Fruit fly (Drosophila melanogaster) whole organism, embryonic: ENCODE results near the gene CG42512.
A peak's percentile ranks its signal among the peaks of the same experiment; 100 is the strongest.

Source experiments
- Adf1 ChIP-seq: fragments of 200-800 bp; sonication (Bioruptor generic); IDR thresholded peaks from 2 replicates; pipeline ENCODE4 v1.3.6; 2022; ENCODE audit warnings: missing biosample characterization, missing genetic modification characterization
- Bteb2 ChIP-seq: fragments of 200-800 bp; sonication (Bioruptor generic); optimal IDR thresholded peaks from 2 replicates; lab custom pipeline; 2016; ENCODE audit warnings: missing biosample characterization, missing genetic modification characterization
- CG10274 ChIP-seq: fragments of 200-800 bp; sonication (Bioruptor generic); optimal IDR thresholded peaks from 3 replicates; lab custom pipeline; 2017; ENCODE audit warnings: missing biosample characterization, mild to moderate bottlenecking, missing genetic modification characterization
- CG10321 ChIP-seq: fragments of 200-800 bp; sonication (Bioruptor generic); IDR thresholded peaks from 2 replicates; pipeline ENCODE4 v1.3.6; 2022; ENCODE audit warnings: missing biosample characterization, missing genetic modification characterization
- CG1233 ChIP-seq: fragments of 200-800 bp; sonication (Bioruptor generic); optimal IDR thresholded peaks from 4 replicates; lab custom pipeline; 2018; ENCODE audit warnings: missing biosample characterization, mild to moderate bottlenecking, missing genetic modification characterization
- CG12744 ChIP-seq: fragments of 200-800 bp; sonication (Bioruptor generic); optimal IDR thresholded peaks from 2 replicates; lab custom pipeline; 2016; ENCODE audit warnings: missing biosample characterization, missing genetic modification characterization
- CG17568 ChIP-seq: fragments of 200-800 bp; sonication (Bioruptor generic); optimal IDR thresholded peaks from 2 replicates; lab custom pipeline; 2018; ENCODE audit warnings: missing biosample characterization, mild to moderate bottlenecking, missing genetic modification characterization, moderate library complexity
- CG18011 ChIP-seq: fragments of 200-800 bp; sonication (Bioruptor generic); optimal IDR thresholded peaks from 2 replicates; lab custom pipeline; 2017; ENCODE audit warnings: missing biosample characterization, missing genetic modification characterization, mild to moderate bottlenecking, moderate library complexity, missing genotype
- CG1832 ChIP-seq: fragments of 200-800 bp; sonication (Bioruptor generic); optimal IDR thresholded peaks from 2 replicates; lab custom pipeline; 2017; ENCODE audit warnings: missing biosample characterization, mild to moderate bottlenecking, missing genetic modification characterization, inconsistent platforms
- CG2199 ChIP-seq: fragments of 200-800 bp; sonication (Bioruptor generic); IDR thresholded peaks from 3 replicates; pipeline ENCODE4 v1.3.6; 2022; ENCODE audit warnings: missing biosample characterization, missing genetic modification characterization
- CG31365 ChIP-seq: fragments of 200-800 bp; sonication (Bioruptor generic); optimal IDR thresholded peaks from 2 replicates; lab custom pipeline; 2018; ENCODE audit warnings: missing biosample characterization, mild to moderate bottlenecking, missing genetic modification characterization
- CG3163 ChIP-seq: fragments of 200-800 bp; sonication (Bioruptor generic); optimal IDR thresholded peaks from 3 replicates; lab custom pipeline; 2016; ENCODE audit warnings: missing biosample characterization, missing genetic modification characterization
- CG3838 ChIP-seq: fragments of 200-800 bp; sonication (Bioruptor generic); optimal IDR thresholded peaks from 3 replicates; lab custom pipeline; 2016; ENCODE audit warnings: missing biosample characterization, missing genetic modification characterization
- CG4328 ChIP-seq: fragments of 200-800 bp; sonication (Bioruptor generic); optimal IDR thresholded peaks from 3 replicates; lab custom pipeline; 2017; ENCODE audit warnings: missing biosample characterization, missing genetic modification reagents, missing genetic modification characterization
- CG6683 ChIP-seq: fragments of 200-800 bp; sonication (Bioruptor generic); optimal IDR thresholded peaks from 2 replicates; lab custom pipeline; 2017; ENCODE audit warnings: missing biosample characterization, mild to moderate bottlenecking, missing genetic modification characterization, missing genetic modification reagents
- CG6689 ChIP-seq: fragments of 200-800 bp; sonication (Bioruptor generic); IDR thresholded peaks from 2 replicates; pipeline ENCODE4 v1.3.6; 2022; ENCODE audit warnings: missing biosample characterization, missing genetic modification characterization
- CG6791 ChIP-seq: fragments of 200-800 bp; sonication (Bioruptor generic); IDR thresholded peaks from 3 replicates; pipeline ENCODE4 v1.3.6; 2022; ENCODE audit warnings: missing biosample characterization, missing genetic modification characterization; ENCODE audit not compliant: partially characterized antibody
- CG8281 ChIP-seq: fragments of 200-800 bp; sonication (Bioruptor generic); optimal IDR thresholded peaks from 2 replicates; lab custom pipeline; 2018; ENCODE audit warnings: missing biosample characterization, mild to moderate bottlenecking, missing genetic modification characterization, moderate library complexity
- CG8290 ChIP-seq, 3 experiments: fragments of 200-800 bp; sonication (Bioruptor generic); optimal IDR thresholded peaks; 2 replicates each; lab custom pipeline; 2016 to 2019; ENCODE audit warnings: missing biosample characterization in 3 of 3, missing genetic modification characterization in 3 of 3, mild to moderate bottlenecking in 2 of 3, moderate library complexity in 1 of 3
- CG9437 ChIP-seq: fragments of 200-800 bp; sonication (Bioruptor generic); optimal IDR thresholded peaks from 2 replicates; lab custom pipeline; 2018; ENCODE audit warnings: missing biosample characterization, mild to moderate bottlenecking, missing genetic modification characterization
- D19A ChIP-seq: fragments of 200-800 bp; optimal IDR thresholded peaks from 3 replicates; lab custom pipeline; 2019; ENCODE audit warnings: missing biosample characterization, mild to moderate bottlenecking, missing genetic modification characterization, moderate library complexity
- Deaf1 ChIP-seq: fragments of 200-800 bp; optimal IDR thresholded peaks from 3 replicates; lab custom pipeline; 2019; ENCODE audit warnings: missing biosample characterization, mild to moderate bottlenecking, missing genetic modification characterization, moderate library complexity
- HLH54F ChIP-seq: fragments of 200-800 bp; sonication (Bioruptor generic); optimal IDR thresholded peaks from 3 replicates; lab custom pipeline; 2016; ENCODE audit warnings: missing biosample characterization, missing genetic modification characterization
- Hand ChIP-seq: fragments of 200-800 bp; sonication (Bioruptor generic); optimal IDR thresholded peaks from 2 replicates; lab custom pipeline; 2017; ENCODE audit warnings: mild to moderate bottlenecking, missing biosample characterization, missing genetic modification reagents, missing genetic modification characterization
- Kr ChIP-seq: fragments of 200-800 bp; sonication (Bioruptor generic); optimal IDR thresholded peaks from 2 replicates; lab custom pipeline; 2017; ENCODE audit warnings: missing biosample characterization, mild to moderate bottlenecking, missing genetic modification characterization
- MBD-R2 ChIP-seq: fragments of 200-800 bp; sonication (Bioruptor generic); IDR thresholded peaks from 2 replicates; pipeline ENCODE4 v1.3.6; 2022; ENCODE audit warnings: missing biosample characterization, missing genetic modification characterization
- MTF-1 ChIP-seq: fragments of 200-800 bp; sonication (Bioruptor generic); optimal IDR thresholded peaks from 2 replicates; lab custom pipeline; 2018; ENCODE audit warnings: missing biosample characterization, mild to moderate bottlenecking, missing genetic modification characterization, borderline replicate concordance
- Mad ChIP-seq: fragments of 200-800 bp; sonication (Bioruptor generic); optimal IDR thresholded peaks from 2 replicates; lab custom pipeline; 2016; ENCODE audit warnings: missing biosample characterization, missing genetic modification characterization
- Meics ChIP-seq: fragments of 200-800 bp; sonication (Bioruptor generic); optimal IDR thresholded peaks from 2 replicates; lab custom pipeline; 2017; ENCODE audit warnings: missing biosample characterization, mild to moderate bottlenecking, missing genetic modification characterization
- Nf-YB ChIP-seq: fragments of 200-800 bp; sonication (Bioruptor generic); optimal IDR thresholded peaks from 3 replicates; lab custom pipeline; 2019; ENCODE audit warnings: missing biosample characterization, mild to moderate bottlenecking, missing genetic modification characterization, moderate library complexity
- Usf ChIP-seq: fragments of 200-800 bp; sonication (Bioruptor generic); optimal IDR thresholded peaks from 2 replicates; lab custom pipeline; 2017; ENCODE audit warnings: missing genotype, missing biosample characterization, missing genetic modification characterization
- Xrp1 ChIP-seq: fragments of 200-800 bp; sonication (Bioruptor generic); IDR thresholded peaks from 2 replicates; pipeline ENCODE4 v1.3.6; 2022; ENCODE audit warnings: missing biosample characterization, missing genetic modification characterization
- br ChIP-seq: fragments of >200 bp; optimal IDR thresholded peaks from 2 replicates; lab custom pipeline; 2017
- cas ChIP-seq: fragments of 200-800 bp; sonication (Bioruptor generic); IDR thresholded peaks from 2 replicates; pipeline ENCODE4 v1.3.6; 2022; ENCODE audit warnings: missing biosample characterization, missing genetic modification characterization
- cato ChIP-seq: fragments of 200-800 bp; sonication (Bioruptor generic); optimal IDR thresholded peaks from 2 replicates; lab custom pipeline; 2016; ENCODE audit warnings: missing biosample characterization, missing genetic modification characterization, borderline replicate concordance
- cg ChIP-seq: fragments of 200-800 bp; sonication (Bioruptor generic); optimal IDR thresholded peaks from 3 replicates; lab custom pipeline; 2019; ENCODE audit warnings: missing biosample characterization, mild to moderate bottlenecking, missing genetic modification characterization, moderate library complexity
- disco-r ChIP-seq: fragments of 200-800 bp; sonication (Bioruptor generic); optimal IDR thresholded peaks from 2 replicates; lab custom pipeline; 2016; ENCODE audit warnings: missing biosample characterization, missing genetic modification characterization
- gro ChIP-seq: fragments of 200-800 bp; sonication (Bioruptor generic); optimal IDR thresholded peaks from 2 replicates; lab custom pipeline; 2016; ENCODE audit warnings: missing biosample characterization, missing genetic modification characterization
- insv ChIP-seq, 2 experiments: fragments of 200-800 bp; sonication (Bioruptor generic); optimal IDR thresholded peaks; 3 replicates each; lab custom pipeline; 2016 to 2018; ENCODE audit warnings: missing biosample characterization in 2 of 2, missing genetic modification characterization in 2 of 2
- knrl ChIP-seq: fragments of 200-800 bp; sonication (Bioruptor generic); IDR thresholded peaks from 3 replicates; pipeline ENCODE4 v1.3.6; 2022; ENCODE audit warnings: missing biosample characterization, missing genetic modification characterization; ENCODE audit not compliant: partially characterized antibody
- nom ChIP-seq: fragments of 200-800 bp; sonication (Bioruptor generic); optimal IDR thresholded peaks from 2 replicates; lab custom pipeline; 2017; ENCODE audit warnings: missing biosample characterization, missing genetic modification characterization, mild to moderate bottlenecking, moderate library complexity, missing genetic modification reagents
- pfk ChIP-seq: fragments of 200-800 bp; sonication (Bioruptor generic); optimal IDR thresholded peaks from 2 replicates; lab custom pipeline; 2018; ENCODE audit warnings: missing biosample characterization, mild to moderate bottlenecking, missing genetic modification characterization, moderate library complexity
- phol ChIP-seq: fragments of 200-800 bp; sonication (Bioruptor generic); optimal IDR thresholded peaks from 3 replicates; lab custom pipeline; 2018; ENCODE audit warnings: missing biosample characterization, mild to moderate bottlenecking, missing genetic modification characterization, moderate library complexity
- prd ChIP-seq, 3 experiments: fragments of >200 bp in 2 of 3; fragments of 200-800 bp in 1 of 3; sonication (Bioruptor generic) in 1 of 3; optimal IDR thresholded peaks in 2 of 3; IDR thresholded peaks in 1 of 3; 2 replicates in 2 of 3; 3 replicates in 1 of 3; pipeline versions ENCODE4 v1.3.6 to Lab custom; 2017 to 2022; ENCODE audit warnings: missing biosample characterization in 1 of 3, missing genetic modification characterization in 1 of 3
- rib ChIP-seq: fragments of 200-800 bp; sonication (Bioruptor generic); IDR thresholded peaks from 2 replicates; pipeline ENCODE4 v1.3.6; 2022; ENCODE audit warnings: missing biosample characterization, missing genetic modification characterization
- shn ChIP-seq: fragments of 200-800 bp; sonication (Bioruptor generic); optimal IDR thresholded peaks from 3 replicates; lab custom pipeline; 2016; ENCODE audit warnings: missing biosample characterization, missing genetic modification characterization
- stwl ChIP-seq: fragments of 200-800 bp; sonication (Bioruptor generic); optimal IDR thresholded peaks from 3 replicates; lab custom pipeline; 2018; ENCODE audit warnings: missing biosample characterization, mild to moderate bottlenecking, missing genetic modification characterization, moderate library complexity
- ttk ChIP-seq: fragments of 200-800 bp; sonication (Bioruptor generic); IDR thresholded peaks from 2 replicates; pipeline ENCODE4 v2.1.2; 2022; ENCODE audit warnings: missing biosample characterization, missing genetic modification characterization
- tx ChIP-seq: fragments of 200-800 bp; sonication (Bioruptor generic); optimal IDR thresholded peaks from 2 replicates; lab custom pipeline; 2016; ENCODE audit warnings: missing biosample characterization, missing genetic modification characterization
- wor ChIP-seq: fragments of 200-800 bp; sonication (Bioruptor generic); IDR thresholded peaks from 2 replicates; pipeline ENCODE4 v1.3.6; 2022; ENCODE audit warnings: missing biosample characterization, missing genetic modification characterization

CG42512 gene

dm6 chrX:16607828-16608227, 43.3 kb upstream of the CG42512 start (continued):
- TF ChIP-seq disco-r (no peak), ttk (GFP tag; lab: Robert Waterston, UW) (no peak), D19A (tag; lab: Kevin White, UChicago) (peak; percentile 87), CG10274 (GFP tag; lab: Kevin White, UChicago) (no peak), CG6689 (GFP tag; lab: Robert Waterston, UW) (no peak), Kr (GFP tag; lab: Kevin White, UChicago) (peak; percentile 46), Deaf1 (tag; lab: Kevin White, UChicago) (no peak), MBD-R2 (GFP tag; lab: Robert Waterston, UW) (no peak), CG6683 (GFP tag; lab: Kevin White, UChicago) (no peak), wor (GFP tag; lab: Robert Waterston, UW) (no peak), CG2199 (peak; percentile 73; the same call in 1 of the 3 replicates), rib (GFP tag; lab: Robert Waterston, UW) (no peak), CG31365 (no peak), HLH54F (GFP tag; lab: Kevin White, UChicago) (no peak), Hand (no peak), Nf-YB (GFP tag; lab: Kevin White, UChicago) (no peak), tx (GFP tag; lab: Kevin White, UChicago) (no peak), CG18011 (GFP tag; lab: Kevin White, UChicago) (no peak), Xrp1 (GFP tag; lab: Robert Waterston, UW) (no peak), Meics (GFP tag; lab: Kevin White, UChicago) (no peak), nom (GFP tag; lab: Kevin White, UChicago) (peak; percentile 35), cato (GFP tag; lab: Kevin White, UChicago) (no peak), phol (tag; lab: Kevin White, UChicago) (no peak), CG10321 (GFP tag; lab: Robert Waterston, UW) (peak; percentile 81), shn (no peak), gro (GFP tag; lab: Kevin White, UChicago) (no peak), insv (GFP tag; optimal IDR thresholded peaks at IDR 0.05; lab: Kevin White, UChicago) (no peak), br (lab: Kevin White, UChicago) (no peak), CG1233 (GFP tag; lab: Kevin White, UChicago) (no peak), MTF-1 (GFP tag; lab: Kevin White, UChicago) (no peak), pfk (GFP tag; lab: Kevin White, UChicago) (no peak), CG3838 (GFP tag; lab: Kevin White, UChicago) (no peak), cg (GFP tag; lab: Kevin White, UChicago) (peak; percentile 66), CG9437 (GFP tag; lab: Kevin White, UChicago) (no peak), CG8290 (GFP tag; optimal IDR thresholded peaks at IDR 0.05; lab: Kevin White, UChicago) (peak; percentile 1), CG8290 (tag; optimal IDR thresholded peaks at IDR 0.05; lab: Kevin White, UChicago) (no peak), cas (GFP tag; lab: Robert Waterston, UW) (no peak), CG4328 (GFP tag; lab: Kevin White, UChicago) (no peak), Adf1 (GFP tag; lab: Robert Waterston, UW) (no peak), CG17568 (GFP tag; lab: Kevin White, UChicago) (no peak), prd (optimal IDR thresholded peaks at IDR 0.05; lab: Kevin White, UChicago) (no peak), prd (GFP tag; IDR thresholded peaks at IDR 0.05; lab: Robert Waterston, UW) (no peak), CG3163 (GFP tag; lab: Kevin White, UChicago) (no peak), CG8281 (tag; lab: Kevin White, UChicago) (no peak), Mad (GFP tag; lab: Kevin White, UChicago) (no peak), knrl (GFP tag; lab: Robert Waterston, UW) (no peak), CG1832 (peak; percentile 92), CG6791 (no peak; the same call in 2 of the 3 replicates), stwl (tag; lab: Kevin White, UChicago) (peak; percentile 7), Usf (GFP tag; lab: Kevin White, UChicago) (no peak), Bteb2 (GFP tag; lab: Kevin White, UChicago) (no peak), CG12744 (GFP tag; lab: Kevin White, UChicago) (no peak)
